Fruit fly (Drosophila melanogaster): ENCODE data around the gene trn.

The trn gene

dm6 chr3L:13083432-13083831 is 30.6 kb upstream of the trn start:
- peak; percentile 14 for TF ChIP-seq sens (GFP tag)
- no peak for TF ChIP-seq D19B (GFP tag; optimal IDR thresholded peaks at IDR 0.05)
- TF ChIP-seq ara (GFP tag; IDR thresholded peaks at IDR 0.05): 0 out of 2 replicates have a peak, but pooled peaks have one; percentile 18
- TF ChIP-seq oc (tag; optimal IDR thresholded peaks at IDR 0.05): peak; percentile 92
- no peak for TF ChIP-seq CG15073 (GFP tag; optimal IDR thresholded peaks at IDR 0.05)

dm6 chr3L:13084477-13084876 is 29.6 kb upstream of the trn start:
- no peak for TF ChIP-seq Hey (tag; optimal IDR thresholded peaks at IDR 0.05)
- TF ChIP-seq CG2875 (GFP tag; optimal IDR thresholded peaks at IDR 0.05): no peak
- no peak for TF ChIP-seq CG11560 (tag; IDR thresholded peaks at IDR 0.05)
- TF ChIP-seq CG11093 (GFP tag; IDR thresholded peaks at IDR 0.05): no peak
- no peak for TF ChIP-seq schlank (tag; optimal IDR thresholded peaks at IDR 0.05)
- TF ChIP-seq zen (tag; optimal IDR thresholded peaks at IDR 0.05): peak; percentile 5
- TF ChIP-seq CG18011 (GFP tag; optimal IDR thresholded peaks at IDR 0.05): no peak
- peak; percentile 12; the same call in 1 of the 2 replicates for TF ChIP-seq bbx (GFP tag; IDR thresholded peaks at IDR 0.05; ENCODE audit: partially characterized antibody)
- peak; percentile 83 for TF ChIP-seq pros (GFP tag; optimal IDR thresholded peaks at IDR 0.05)
- TF ChIP-seq tx (GFP tag; optimal IDR thresholded peaks at IDR 0.05): no peak
- no peak for TF ChIP-seq CG14050 (GFP tag; IDR thresholded peaks at IDR 0.05)
- no peak for TF ChIP-seq Meics (GFP tag; optimal IDR thresholded peaks at IDR 0.05)
- TF ChIP-seq lola (GFP tag; optimal IDR thresholded peaks at IDR 0.05): no peak
- no peak for TF ChIP-seq chm (GFP tag; IDR thresholded peaks at IDR 0.05)
- TF ChIP-seq oc (tag; optimal IDR thresholded peaks at IDR 0.05): peak; percentile 69
- peak; percentile 46 for TF ChIP-seq tap (tag; optimal IDR thresholded peaks at IDR 0.05)
- TF ChIP-seq twi (tag; optimal IDR thresholded peaks at IDR 0.05): peak; percentile 97
- no peak for TF ChIP-seq gce (GFP tag; IDR thresholded peaks at IDR 0.05)
- no peak for TF ChIP-seq Myb (GFP tag; optimal IDR thresholded peaks at IDR 0.05)
- no peak for TF ChIP-seq Hand (GFP tag; optimal IDR thresholded peaks at IDR 0.05)
- no peak for TF ChIP-seq pzg (GFP tag; optimal IDR thresholded peaks at IDR 0.05)
- peak; percentile 43; the same call in 1 of the 2 replicates for TF ChIP-seq vvl (GFP tag; IDR thresholded peaks at IDR 0.05)
- peak; percentile 18 for TF ChIP-seq nerfin-1 (tag; optimal IDR thresholded peaks at IDR 0.05)
- TF ChIP-seq crol (GFP tag; IDR thresholded peaks at IDR 0.05): 0 out of 2 replicates have a peak, but pooled peaks have one; percentile 22
- TF ChIP-seq CG17568 (GFP tag; optimal IDR thresholded peaks at IDR 0.05): peak; percentile 61
- 0 out of 2 replicates have a peak, but pooled peaks have one; percentile 23 for TF ChIP-seq seq (GFP tag; IDR thresholded peaks at IDR 0.05)
- no peak for TF ChIP-seq CG6683 (GFP tag; optimal IDR thresholded peaks at IDR 0.05)

- TF ChIP-seq CG2120 (GFP tag; optimal IDR thresholded peaks at IDR 0.05): no peak
- no peak for TF ChIP-seq toy (GFP tag; IDR thresholded peaks at IDR 0.05)
- no peak for TF ChIP-seq CG4282 (GFP tag; optimal IDR thresholded peaks at IDR 0.05)
These were observed 26.9 kb upstream of the trn start, which contains the start of gene CG17300 for dm6 chr3L:13087189-13087588. CG17300 (minus strand) TSS chr3L:13087289.

- no peak for TF ChIP-seq pfk (GFP tag; optimal IDR thresholded peaks at IDR 0.05)
- no peak for TF ChIP-seq CG12236 (GFP tag; optimal IDR thresholded peaks at IDR 0.05)
- TF ChIP-seq az2 (GFP tag; optimal IDR thresholded peaks at IDR 0.05): no peak
- no peak for TF ChIP-seq zen2 (GFP tag; IDR thresholded peaks at IDR 0.05; ENCODE audit: partially characterized antibody)
- no peak for TF ChIP-seq B-H2 (GFP tag; optimal IDR thresholded peaks at IDR 0.05)
- TF ChIP-seq CG7271 (tag; optimal IDR thresholded peaks at IDR 0.05): no peak
- no peak for TF ChIP-seq Bteb2 (GFP tag; optimal IDR thresholded peaks at IDR 0.05)
- TF ChIP-seq HLH54F (GFP tag; optimal IDR thresholded peaks at IDR 0.05): no peak
- no peak for TF ChIP-seq Max (GFP tag; optimal IDR thresholded peaks at IDR 0.05)
- no peak for TF ChIP-seq mirr (GFP tag; optimal IDR thresholded peaks at IDR 0.05)
These were observed 24.2 kb upstream of the trn start, which contains the start of gene CG11251 for dm6 chr3L:13089869-13090268. CG11251 (minus strand) TSS chr3L:13089969.
